Fruit fly (Drosophila melanogaster) whole organism, embryonic: ENCODE data around the gene Tengl1.

ENCODE experiments used
- Antp ChIP-seq: fragments of 200-800 bp; sonication (Bioruptor generic); optimal IDR thresholded peaks from 3 replicates; lab custom pipeline; 2016; ENCODE audit warnings: missing biosample characterization, missing genetic modification characterization
- CG10267 ChIP-seq: fragments of 200-800 bp; sonication (Bioruptor generic); optimal IDR thresholded peaks from 2 replicates; lab custom pipeline; 2018; ENCODE audit warnings: missing biosample characterization, mild to moderate bottlenecking, missing genetic modification characterization, moderate library complexity
- CG10366 ChIP-seq: fragments of 200-800 bp; sonication (Bioruptor generic); IDR thresholded peaks from 2 replicates; pipeline ENCODE4 v1.3.6; 2022; ENCODE audit warnings: missing biosample characterization, missing genetic modification characterization
- CG10654 ChIP-seq: fragments of 200-800 bp; sonication (Bioruptor generic); optimal IDR thresholded peaks from 2 replicates; lab custom pipeline; 2016; ENCODE audit warnings: missing biosample characterization, missing genetic modification characterization
- CG11456 ChIP-seq: fragments of 200-800 bp; sonication (Bioruptor generic); IDR thresholded peaks from 3 replicates; pipeline ENCODE4 v1.3.6; 2022; ENCODE audit warnings: missing biosample characterization, missing genetic modification characterization
- CG11560 ChIP-seq: fragments of 200-800 bp; sonication (Bioruptor generic); IDR thresholded peaks from 3 replicates; pipeline ENCODE4 v1.3.6; 2022; ENCODE audit warnings: missing biosample characterization, missing genetic modification characterization
- CG11695 ChIP-seq: fragments of 200-800 bp; sonication (Bioruptor generic); IDR thresholded peaks from 3 replicates; pipeline ENCODE4 v1.3.6; 2022; ENCODE audit warnings: missing biosample characterization, missing genetic modification characterization
- CG12659 ChIP-seq: fragments of 200-800 bp; sonication (Bioruptor generic); optimal IDR thresholded peaks from 3 replicates; lab custom pipeline; 2017; ENCODE audit warnings: mild to moderate bottlenecking, missing biosample characterization, missing genetic modification reagents, missing genetic modification characterization
- CG14014 ChIP-seq: fragments of 200-800 bp; sonication (Bioruptor generic); IDR thresholded peaks from 2 replicates; pipeline ENCODE4 v1.3.6; 2022; ENCODE audit warnings: missing biosample characterization, missing genetic modification characterization
- CG14667 ChIP-seq: fragments of 200-800 bp; sonication (Bioruptor generic); IDR thresholded peaks from 2 replicates; pipeline ENCODE4 v1.3.6; 2022; ENCODE audit warnings: missing biosample characterization, missing genetic modification characterization
- CG16863 ChIP-seq: fragments of 200-800 bp; sonication (Bioruptor generic); optimal IDR thresholded peaks from 3 replicates; lab custom pipeline; 2016; ENCODE audit warnings: missing biosample characterization, missing genetic modification characterization
- CG17359 ChIP-seq: fragments of 200-800 bp; sonication (Bioruptor generic); optimal IDR thresholded peaks from 3 replicates; lab custom pipeline; 2018; ENCODE audit warnings: missing biosample characterization, mild to moderate bottlenecking, missing genetic modification characterization, moderate library complexity
- CG17912 ChIP-seq: fragments of 200-800 bp; sonication (Bioruptor generic); optimal IDR thresholded peaks from 2 replicates; lab custom pipeline; 2018; ENCODE audit warnings: missing biosample characterization, mild to moderate bottlenecking, missing genetic modification characterization
- CG18599 ChIP-seq: fragments of 200-800 bp; sonication (Bioruptor generic); optimal IDR thresholded peaks from 3 replicates; lab custom pipeline; 2017; ENCODE audit warnings: missing biosample characterization, missing genetic modification characterization, mild to moderate bottlenecking, moderate library complexity, missing genetic modification reagents
- CG2120 ChIP-seq: fragments of 200-800 bp; sonication (Bioruptor generic); optimal IDR thresholded peaks from 3 replicates; lab custom pipeline; 2016; ENCODE audit warnings: missing biosample characterization, missing genetic modification characterization
- CG2129 ChIP-seq: fragments of 200-800 bp; sonication (Bioruptor generic); IDR thresholded peaks from 2 replicates; pipeline ENCODE4 v1.3.6; 2022; ENCODE audit warnings: missing biosample characterization, missing genetic modification characterization; ENCODE audit not compliant: partially characterized antibody
- CG30431 ChIP-seq: fragments of 200-800 bp; sonication (Bioruptor generic); optimal IDR thresholded peaks from 2 replicates; lab custom pipeline; 2017; ENCODE audit warnings: missing biosample characterization, missing genetic modification characterization
- CG32532 ChIP-seq: fragments of 200-800 bp; sonication (Bioruptor generic); IDR thresholded peaks from 2 replicates; pipeline ENCODE4 v1.3.6; 2022; ENCODE audit warnings: missing biosample characterization, missing genetic modification characterization
- CG3995 ChIP-seq: fragments of 200-800 bp; sonication (Bioruptor generic); optimal IDR thresholded peaks from 3 replicates; lab custom pipeline; 2016; ENCODE audit warnings: missing biosample characterization, missing genetic modification characterization
- Dfd ChIP-seq, 2 experiments: fragments of >200 bp; optimal IDR thresholded peaks; 2 replicates each; lab custom pipeline; 2017; ENCODE audit warnings: missing biosample characterization in 2 of 2, missing genetic modification characterization in 2 of 2
- ERR ChIP-seq: fragments of 200-800 bp; sonication (Bioruptor generic); optimal IDR thresholded peaks from 2 replicates; lab custom pipeline; 2016; ENCODE audit warnings: missing biosample characterization, missing genetic modification characterization
- H15 ChIP-seq: fragments of 200-800 bp; sonication (Bioruptor generic); IDR thresholded peaks from 3 replicates; pipeline ENCODE4 v1.3.6; 2022; ENCODE audit warnings: missing biosample characterization, missing genetic modification characterization
- HLH3B ChIP-seq: fragments of 200-800 bp; sonication (Bioruptor generic); IDR thresholded peaks from 2 replicates; pipeline ENCODE4 v1.3.6; 2022; ENCODE audit warnings: missing biosample characterization, missing genetic modification characterization
- Hmr ChIP-seq: fragments of 200-800 bp; sonication (Bioruptor generic); optimal IDR thresholded peaks from 3 replicates; lab custom pipeline; 2017; ENCODE audit warnings: mild to moderate bottlenecking, missing biosample characterization, missing genetic modification reagents, missing genetic modification characterization
- NC2α ChIP-seq: fragments of 200-800 bp; sonication (Bioruptor generic); optimal IDR thresholded peaks from 2 replicates; lab custom pipeline; 2016; ENCODE audit warnings: missing biosample characterization, missing genetic modification characterization
- Nf-YA ChIP-seq: fragments of 200-800 bp; sonication (Bioruptor generic); IDR thresholded peaks from 2 replicates; pipeline ENCODE4 v1.3.6; 2022; ENCODE audit warnings: missing biosample characterization, missing genetic modification characterization
- Oaz ChIP-seq: fragments of 200-800 bp; sonication (Bioruptor generic); IDR thresholded peaks from 2 replicates; pipeline ENCODE4 v1.3.6; 2022; ENCODE audit warnings: missing biosample characterization, missing genetic modification characterization
- Sry-δ ChIP-seq: fragments of 200-800 bp; sonication (Bioruptor generic); optimal IDR thresholded peaks from 2 replicates; lab custom pipeline; 2016; ENCODE audit warnings: missing biosample characterization, missing genetic modification characterization
- Vsx1 ChIP-seq: fragments of 200-800 bp; sonication (Bioruptor generic); optimal IDR thresholded peaks from 2 replicates; lab custom pipeline; 2017; ENCODE audit warnings: missing biosample characterization, mild to moderate bottlenecking, missing genetic modification characterization, missing genetic modification reagents
- ab ChIP-seq: fragments of 200-800 bp; sonication (Bioruptor generic); optimal IDR thresholded peaks from 2 replicates; lab custom pipeline; 2016; ENCODE audit warnings: missing biosample characterization, missing genetic modification characterization
- al ChIP-seq: fragments of 200-800 bp; sonication (Bioruptor generic); IDR thresholded peaks from 2 replicates; pipeline ENCODE4 v1.3.6; 2022; ENCODE audit warnings: missing biosample characterization, missing genetic modification characterization
- aop ChIP-seq: fragments of 200-800 bp; sonication (Bioruptor generic); IDR thresholded peaks from 2 replicates; pipeline ENCODE4 v1.3.6; 2022; ENCODE audit warnings: missing biosample characterization, missing genetic modification characterization
- ato ChIP-seq: fragments of 200-800 bp; sonication (Bioruptor generic); IDR thresholded peaks from 2 replicates; pipeline ENCODE4 v1.3.6; 2022; ENCODE audit warnings: missing biosample characterization, missing genetic modification characterization; ENCODE audit not compliant: partially characterized antibody
- az2 ChIP-seq: fragments of 200-800 bp; sonication (Bioruptor generic); optimal IDR thresholded peaks from 3 replicates; lab custom pipeline; 2016; ENCODE audit warnings: missing biosample characterization, missing genetic modification characterization
- crol ChIP-seq: fragments of 200-800 bp; sonication (Bioruptor generic); IDR thresholded peaks from 2 replicates; pipeline ENCODE4 v1.3.6; 2022; ENCODE audit warnings: missing biosample characterization, missing genetic modification characterization
- dimm ChIP-seq: fragments of 200-800 bp; sonication (Bioruptor generic); IDR thresholded peaks from 2 replicates; pipeline ENCODE4 v1.3.6; 2022; ENCODE audit warnings: missing biosample characterization, missing genetic modification characterization
- fu2 ChIP-seq: fragments of 200-800 bp; sonication (Bioruptor generic); optimal IDR thresholded peaks from 2 replicates; lab custom pipeline; 2016; ENCODE audit warnings: missing biosample characterization, missing genetic modification characterization
- gsb-n ChIP-seq: fragments of 200-800 bp; sonication (Bioruptor generic); optimal IDR thresholded peaks from 3 replicates; lab custom pipeline; 2018; ENCODE audit warnings: missing biosample characterization, mild to moderate bottlenecking, missing genetic modification characterization
- hth ChIP-seq: fragments of >200 bp; optimal IDR thresholded peaks from 2 replicates; lab custom pipeline; 2017; ENCODE audit warnings: inconsistent platforms
- jigr1 ChIP-seq: fragments of 200-800 bp; sonication (Bioruptor generic); IDR thresholded peaks from 3 replicates; pipeline ENCODE4 v1.3.6; 2022; ENCODE audit warnings: missing biosample characterization, missing genetic modification characterization
- lbe ChIP-seq: fragments of 200-800 bp; sonication (Bioruptor generic); optimal IDR thresholded peaks from 2 replicates; lab custom pipeline; 2016; ENCODE audit warnings: missing biosample characterization, mild to moderate bottlenecking, missing genetic modification characterization
- luna ChIP-seq: fragments of 200-800 bp; sonication (Bioruptor generic); optimal IDR thresholded peaks from 2 replicates; lab custom pipeline; 2016; ENCODE audit warnings: missing biosample characterization, missing genetic modification characterization
- mam ChIP-seq: fragments of 200-800 bp; sonication (Bioruptor generic); optimal IDR thresholded peaks from 3 replicates; lab custom pipeline; 2016; ENCODE audit warnings: missing biosample characterization, missing genetic modification characterization
- onecut ChIP-seq: fragments of 200-800 bp; sonication (Bioruptor generic); IDR thresholded peaks from 2 replicates; pipeline ENCODE4 v1.3.6; 2022; ENCODE audit warnings: missing biosample characterization, missing genetic modification characterization
- pan ChIP-seq, 4 experiments: fragments of >200 bp in 3 of 4; fragments of 200-800 bp in 1 of 4; sonication (Bioruptor generic) in 1 of 4; optimal IDR thresholded peaks in 3 of 4; IDR thresholded peaks in 1 of 4; 2 replicates each; pipeline versions ENCODE4 v1.3.6 to Lab custom; 2017 to 2022; ENCODE audit warnings: missing biosample characterization in 2 of 4, missing genetic modification characterization in 2 of 4, mixed read lengths in 1 of 4
- pita ChIP-seq: fragments of 200-800 bp; sonication (Bioruptor generic); optimal IDR thresholded peaks from 2 replicates; lab custom pipeline; 2017; ENCODE audit warnings: missing biosample characterization, mild to moderate bottlenecking, missing genetic modification characterization
- psq ChIP-seq: fragments of 200-800 bp; sonication (Bioruptor generic); optimal IDR thresholded peaks from 2 replicates; lab custom pipeline; 2017; ENCODE audit warnings: missing biosample characterization, missing genetic modification characterization
- rib ChIP-seq: fragments of 200-800 bp; sonication (Bioruptor generic); IDR thresholded peaks from 2 replicates; pipeline ENCODE4 v1.3.6; 2022; ENCODE audit warnings: missing biosample characterization, missing genetic modification characterization
- so ChIP-seq: fragments of 200-800 bp; sonication (Bioruptor generic); IDR thresholded peaks from 3 replicates; pipeline ENCODE4 v1.3.6; 2022; ENCODE audit warnings: missing biosample characterization, missing genetic modification characterization
- stwl ChIP-seq: fragments of 200-800 bp; sonication (Bioruptor generic); optimal IDR thresholded peaks from 3 replicates; lab custom pipeline; 2018; ENCODE audit warnings: missing biosample characterization, mild to moderate bottlenecking, missing genetic modification characterization, moderate library complexity
- trem ChIP-seq: fragments of 200-800 bp; optimal IDR thresholded peaks from 3 replicates; lab custom pipeline; 2019; ENCODE audit warnings: missing biosample characterization, mild to moderate bottlenecking, missing genetic modification characterization, moderate library complexity
- tx ChIP-seq: fragments of 200-800 bp; sonication (Bioruptor generic); optimal IDR thresholded peaks from 2 replicates; lab custom pipeline; 2016; ENCODE audit warnings: missing biosample characterization, missing genetic modification characterization

Tengl1 gene

DNA sequence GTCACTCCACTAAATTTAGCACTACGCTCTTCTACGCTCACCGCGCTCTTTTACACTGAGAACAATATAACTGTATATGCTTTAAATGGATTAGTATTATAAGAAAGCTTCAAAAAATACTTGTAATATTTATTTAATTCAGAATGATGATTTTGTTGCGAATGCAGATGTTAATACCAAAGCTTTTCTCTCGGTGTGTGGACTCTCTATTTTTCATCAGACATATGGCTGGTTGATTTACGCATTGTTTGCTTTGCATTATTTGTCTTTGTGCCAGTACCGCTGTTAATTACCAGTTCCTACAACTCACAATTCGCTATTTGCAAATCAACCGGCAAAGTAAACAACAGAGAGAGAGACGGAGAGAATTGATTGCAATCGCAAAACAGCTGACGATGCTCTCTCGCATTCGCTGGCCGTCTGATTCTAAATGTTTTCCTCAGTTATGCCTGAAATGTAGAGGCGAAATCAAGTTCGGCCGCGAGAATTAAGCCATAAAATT is 18.7 kb downstream of the Tengl1 start (continued):
- TF ChIP-seq CG11560 (peak; percentile 92), CG17912 (GFP tag; lab: Kevin White, UChicago) (peak; percentile 91), tx (GFP tag; lab: Kevin White, UChicago) (peak; percentile 94), stwl (tag; lab: Kevin White, UChicago) (peak; percentile 16), jigr1 (peak; percentile 90), mam (GFP tag; lab: Kevin White, UChicago) (peak; percentile 96), rib (GFP tag; lab: Robert Waterston, UW) (peak; percentile 99), fu2 (GFP tag; lab: Kevin White, UChicago) (peak; percentile 95), Hmr (GFP tag; lab: Kevin White, UChicago) (peak; percentile 99), ERR (GFP tag; lab: Kevin White, UChicago) (peak; percentile 87), HLH3B (GFP tag; lab: Robert Waterston, UW) (peak; percentile 98), Sry-δ (GFP tag; lab: Kevin White, UChicago) (peak; percentile 51), CG10654 (GFP tag; lab: Kevin White, UChicago) (peak; percentile 91), CG32532 (peak; percentile 99), NC2α (GFP tag; lab: Kevin White, UChicago) (peak; percentile 80), pan (optimal IDR thresholded peaks at IDR 0.05; lab: Kevin White, UChicago) (no peak), pan (GFP tag; optimal IDR thresholded peaks at IDR 0.05 in 1 of 2, IDR thresholded peaks at IDR 0.05 in 1 of 2) (peak in 1 of 2 experiments; percentile 98), so (GFP tag; lab: Robert Waterston, UW) (peak; percentile 98), CG18599 (GFP tag; lab: Kevin White, UChicago) (peak; percentile 97), aop (peak; percentile 97), CG30431 (peak; percentile 91), CG10267 (tag; lab: Kevin White, UChicago) (peak; percentile 91), Antp (GFP tag; lab: Kevin White, UChicago) (peak; percentile 85), hth (no peak), CG2129 (GFP tag; lab: Robert Waterston, UW) (no peak), CG14014 (peak; percentile 99), az2 (GFP tag; lab: Kevin White, UChicago) (peak; percentile 96), Vsx1 (GFP tag; lab: Kevin White, UChicago) (peak; percentile 85), Oaz (GFP tag; lab: Robert Waterston, UW) (peak; percentile 96), pita (GFP tag; lab: Kevin White, UChicago) (no peak), lbe (GFP tag; lab: Kevin White, UChicago) (peak; percentile 97), ab (GFP tag; lab: Kevin White, UChicago) (peak; percentile 93), Nf-YA (peak; percentile 96), al (peak; percentile 97), CG2120 (GFP tag; lab: Kevin White, UChicago) (peak; percentile 99), CG12659 (peak; percentile 98), H15 (GFP tag; lab: Robert Waterston, UW) (peak; percentile 96), crol (GFP tag; lab: Robert Waterston, UW) (peak; percentile 70), CG14667 (GFP tag; lab: Robert Waterston, UW) (peak; percentile 96), dimm (GFP tag; lab: Robert Waterston, UW) (peak; percentile 94), ato (GFP tag; lab: Robert Waterston, UW) (no peak), CG16863 (GFP tag; lab: Kevin White, UChicago) (peak; percentile 92), trem (tag; lab: Kevin White, UChicago) (peak; percentile 88), CG3995 (GFP tag; lab: Kevin White, UChicago) (peak; percentile 71), CG11695 (GFP tag; lab: Robert Waterston, UW) (peak; percentile 98), psq (GFP tag; lab: Kevin White, UChicago) (peak; percentile 91), luna (GFP tag; lab: Kevin White, UChicago) (peak; percentile 90), onecut (peak; percentile 92), gsb-n (peak; percentile 92), Dfd (GFP tag; optimal IDR thresholded peaks at IDR 0.05; lab: Kevin White, UChicago) (no peak), CG10366 (GFP tag; lab: Robert Waterston, UW) (peak; percentile 97), CG11456 (GFP tag; lab: Robert Waterston, UW) (peak; percentile 99), CG17359 (tag; lab: Kevin White, UChicago) (peak; percentile 96)
